Worm (Caenorhabditis elegans): Measurements from ENCODE around the gene T20D3.14.
"Not testable (repeated sequence)": the region's sequence is repeated elsewhere in the genome, so short reads cannot be mapped to it uniquely, and the experiment has no call there.

Gene T20D3.14

DNA sequence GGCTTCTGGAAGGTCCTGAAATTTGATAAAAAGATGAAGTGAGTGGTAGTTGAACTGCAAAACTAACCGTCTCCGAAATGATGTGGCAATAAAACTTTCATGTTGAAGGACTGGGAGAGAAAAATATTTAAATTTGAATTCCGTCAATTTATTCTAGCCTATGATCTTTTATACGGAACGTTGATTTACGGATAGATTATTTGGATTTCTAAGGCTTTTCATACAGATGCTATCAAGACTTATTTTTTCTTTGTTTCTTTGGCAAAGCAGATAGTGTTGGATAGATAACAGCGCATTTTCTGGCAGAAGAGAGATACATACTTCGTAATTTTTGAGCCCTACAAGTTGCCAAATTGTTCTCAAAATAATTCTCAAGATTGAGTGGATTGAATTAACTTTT, 31.7 kb downstream of the T20D3.14 start, which contains the start of gene F49C12.4:
TSS of gene F49C12.4 (minus strand) at position 101 of the 400 bp plus-strand sequence.
- no peak for TF ChIP-seq F13C5.2 (tag; optimal IDR thresholded peaks at IDR 0.05)

DNA sequence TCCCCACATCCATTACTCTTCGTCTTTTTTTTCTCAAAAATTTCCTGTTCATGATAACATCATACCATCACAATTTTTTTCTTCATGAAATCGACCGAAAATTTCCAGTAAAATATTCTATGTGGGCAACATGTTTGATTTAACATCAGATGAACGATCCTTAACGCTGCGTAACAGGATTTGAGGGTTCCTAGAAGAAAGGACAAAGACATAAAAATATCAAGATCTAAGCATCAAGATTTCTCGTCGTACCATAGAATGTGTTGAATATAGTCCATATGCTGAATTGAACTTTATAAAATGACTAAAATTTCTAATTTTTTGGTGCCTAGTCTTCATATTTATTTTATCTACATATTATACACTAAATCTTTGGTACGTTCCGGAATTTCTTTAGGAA, 35.6 kb downstream of the T20D3.14 start, which contains the start of gene F49C12.3:
TSS of gene F49C12.3 (plus strand) at position 301 of the 400 bp plus-strand sequence.
- TF ChIP-seq tra-4 (tag; optimal IDR thresholded peaks at IDR 0.05), result no peak
- no peak for TF ChIP-seq ceh-36 (tag; optimal IDR thresholded peaks at IDR 0.05)
- TF ChIP-seq flt-1 (GFP tag; IDR thresholded peaks at IDR 0.05), result no peak
- no peak for TF ChIP-seq hmg-4 (GFP tag; optimal IDR thresholded peaks at IDR 0.05)
- TF ChIP-seq hnd-1 (tag; optimal IDR thresholded peaks at IDR 0.05), result no peak
- no peak for TF ChIP-seq ets-7 (tag; optimal IDR thresholded peaks at IDR 0.05)
- no peak for TF ChIP-seq sea-1 (GFP tag; conservative IDR thresholded peaks at IDR 0.05)
- no peak for TF ChIP-seq pes-1 (GFP tag; IDR thresholded peaks at IDR 0.05)
- TF ChIP-seq scrt-1 (GFP tag; IDR thresholded peaks at IDR 0.05), result no peak
- TF ChIP-seq ama-1 (optimal IDR thresholded peaks at IDR 0.05), result no peak
- TF ChIP-seq tbx-11 (GFP tag; IDR thresholded peaks at IDR 0.05), result no peak
- TF ChIP-seq hmbx-1 (tag; optimal IDR thresholded peaks at IDR 0.05), result no peak
- no peak for TF ChIP-seq F13C5.2 (tag; optimal IDR thresholded peaks at IDR 0.05)

DNA sequence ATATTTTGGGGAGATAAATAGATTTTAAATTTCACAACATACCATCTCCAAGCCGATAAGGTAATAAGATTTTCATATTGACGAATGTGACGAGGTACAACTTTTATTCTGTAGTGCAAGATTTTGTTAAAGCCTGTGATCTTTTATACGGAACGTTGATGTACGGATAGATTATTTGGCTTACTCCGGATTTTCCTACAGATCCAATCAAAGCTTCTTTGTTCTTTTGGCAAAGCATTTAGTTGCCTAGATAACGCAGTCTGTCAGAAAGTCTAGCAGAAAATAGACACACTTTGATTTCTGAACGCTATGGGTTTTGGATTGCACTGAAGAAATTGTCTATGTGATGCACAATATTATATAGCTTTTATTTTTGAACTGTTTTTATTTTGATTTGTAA, 36.6 kb downstream of the T20D3.14 start, which contains the start of gene F49C12.2:
TSS of gene F49C12.2 (minus strand) at position 101 of the 400 bp plus-strand sequence.
- TF ChIP-seq hnd-1 (tag; optimal IDR thresholded peaks at IDR 0.05), result no peak
- TF ChIP-seq sea-1 (GFP tag; conservative IDR thresholded peaks at IDR 0.05), result no peak
- no peak for TF ChIP-seq hmbx-1 (tag; optimal IDR thresholded peaks at IDR 0.05)
- TF ChIP-seq scrt-1 (GFP tag; IDR thresholded peaks at IDR 0.05), result no peak

DNA sequence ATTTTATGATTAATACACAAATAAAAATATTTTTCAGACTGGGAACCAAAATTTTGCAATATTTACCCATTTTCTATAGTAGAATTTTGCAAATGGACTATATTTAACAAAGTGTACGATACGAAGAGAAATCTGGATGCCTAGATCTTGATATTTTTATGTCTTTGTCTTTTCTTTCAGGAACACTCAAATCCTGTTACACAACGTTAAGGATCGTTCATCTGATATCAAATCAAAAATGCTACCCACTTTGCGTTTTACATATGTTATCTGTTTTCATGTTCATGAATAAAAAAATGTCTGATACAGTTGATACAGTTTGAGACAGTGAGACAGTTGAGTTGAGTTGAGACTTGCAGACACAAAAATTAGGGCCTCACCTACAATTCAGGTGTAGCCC, 39.4 kb downstream of the T20D3.14 start, which contains the start of gene F49C12.1:
TSS of gene F49C12.1 (minus strand) at position 70 of the 400 bp plus-strand sequence.
- TF ChIP-seq tbx-11 (GFP tag; IDR thresholded peaks at IDR 0.05), result no peak
- no peak for TF ChIP-seq pes-1 (GFP tag; IDR thresholded peaks at IDR 0.05)
- no peak for TF ChIP-seq hnd-1 (tag; optimal IDR thresholded peaks at IDR 0.05)
- no peak for TF ChIP-seq scrt-1 (GFP tag; IDR thresholded peaks at IDR 0.05)
- no peak for TF ChIP-seq aly-1 (tag; optimal IDR thresholded peaks at IDR 0.05)
- TF ChIP-seq ceh-36 (tag; optimal IDR thresholded peaks at IDR 0.05), result no peak
- TF ChIP-seq B0310.2 (tag; optimal IDR thresholded peaks at IDR 0.05), result no peak
- no peak for TF ChIP-seq tbx-37 (GFP tag; conservative IDR thresholded peaks at IDR 0.05)
- no peak for TF ChIP-seq ets-7 (tag; optimal IDR thresholded peaks at IDR 0.05)
- no peak for TF ChIP-seq F13C5.2 (tag; optimal IDR thresholded peaks at IDR 0.05)
- no peak for TF ChIP-seq hmbx-1 (tag; optimal IDR thresholded peaks at IDR 0.05)
- TF ChIP-seq ama-1 (optimal IDR thresholded peaks at IDR 0.05), result no peak
- TF ChIP-seq tra-4 (tag; optimal IDR thresholded peaks at IDR 0.05), result no peak
- no peak for TF ChIP-seq flt-1 (GFP tag; IDR thresholded peaks at IDR 0.05)
- no peak for TF ChIP-seq sea-1 (GFP tag; conservative IDR thresholded peaks at IDR 0.05)
- no peak for TF ChIP-seq ceh-13 (GFP tag; optimal IDR thresholded peaks at IDR 0.05)
- no peak for TF ChIP-seq hmg-4 (GFP tag; optimal IDR thresholded peaks at IDR 0.05)

DNA sequence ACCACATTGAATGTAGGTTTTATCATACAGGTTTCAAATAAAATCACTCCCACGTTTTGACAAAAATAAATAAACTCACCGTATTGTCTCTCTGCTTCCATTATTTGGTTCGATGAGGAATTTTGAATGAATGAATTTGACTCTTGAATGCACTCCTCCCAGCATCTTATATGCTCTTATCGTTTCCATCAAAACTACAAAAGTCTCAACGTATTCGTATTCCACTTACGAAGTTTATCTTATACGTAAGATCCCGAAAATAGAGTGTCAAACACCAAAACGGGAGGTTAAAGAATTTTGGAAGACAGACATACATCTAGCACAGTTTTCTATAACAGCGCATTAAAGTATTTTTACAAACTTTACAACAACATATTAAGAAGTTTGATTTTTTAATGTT, 41.9 kb downstream of the T20D3.14 start, which contains the start of gene nhr-264:
TSS of gene nhr-264 (minus strand) at position 101 of the 400 bp plus-strand sequence.
- TF ChIP-seq ets-7, ceh-36, tra-4 (tag; optimal IDR thresholded peaks at IDR 0.05): not testable (repeated sequence)

DNA sequence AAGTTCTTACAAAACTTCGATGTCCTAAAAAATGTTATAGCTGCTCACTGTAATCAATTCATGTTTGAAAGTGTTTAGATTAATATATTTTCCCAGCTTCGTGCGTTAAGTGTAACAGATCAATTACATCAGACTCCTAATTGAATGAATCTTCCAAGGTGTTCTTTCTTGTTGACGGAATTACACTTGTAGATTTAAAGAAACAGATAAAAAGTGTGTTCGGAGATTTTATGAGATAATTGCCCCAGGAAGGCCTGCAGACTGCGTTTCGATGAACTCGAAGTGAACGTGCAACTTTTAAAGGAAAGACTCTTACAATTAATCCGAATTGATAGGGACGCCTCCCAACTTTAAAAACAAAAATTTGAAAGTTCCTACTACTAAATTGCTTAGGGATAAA, 46.1 kb downstream of the T20D3.14 start:
- TF ChIP-seq hnd-1 (tag; optimal IDR thresholded peaks at IDR 0.05), result no peak
- no peak for TF ChIP-seq ceh-36 (tag; optimal IDR thresholded peaks at IDR 0.05)
- TF ChIP-seq hmbx-1 (tag; optimal IDR thresholded peaks at IDR 0.05), result no peak

DNA sequence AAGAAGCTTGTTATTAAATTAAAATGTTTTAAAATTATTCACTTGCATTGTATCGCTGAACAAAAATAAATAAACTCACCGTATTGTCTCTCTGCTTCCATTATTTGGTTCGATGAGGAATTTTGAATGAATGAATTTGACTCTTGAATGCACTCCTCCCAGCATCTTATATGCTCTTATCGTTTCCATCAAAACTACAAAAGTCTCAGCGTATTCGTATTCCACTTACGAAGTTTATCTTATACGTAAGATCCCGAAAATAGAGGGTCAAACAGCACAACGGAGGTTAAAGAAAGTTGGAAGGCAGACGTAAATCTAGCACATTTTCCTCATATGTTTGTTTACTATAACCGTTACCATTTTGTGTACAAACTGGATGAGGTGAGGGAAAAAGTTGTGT, 49.4 kb downstream of the T20D3.14 start, which contains the start of gene nhr-267:
TSS of gene nhr-267 (minus strand) at position 101 of the 400 bp plus-strand sequence.
- TF ChIP-seq hmg-4 (GFP tag; optimal IDR thresholded peaks at IDR 0.05); aly-1 (tag; optimal IDR thresholded peaks at IDR 0.05); F13C5.2 (tag; optimal IDR thresholded peaks at IDR 0.05): not testable (repeated sequence)

All from whole organism, early embryonic.